Worm (Caenorhabditis elegans) whole organism, L4/young adult: Measurements from ENCODE around the gene npp-20.

Experiments used
- W03F9.2 ChIP-seq: fragments of 150-350 bp; optimal IDR thresholded peaks from 2 replicates; lab custom pipeline; 2014; ENCODE audit warnings: missing biosample characterization, missing genetic modification characterization
- dao-5 ChIP-seq: sonication (generic microtip); optimal IDR thresholded peaks from 2 replicates; lab custom pipeline; 2016; ENCODE audit warnings: missing genotype, missing genetic modification characterization, moderate library complexity, missing compliant biosample characterization
- him-1 ChIP-seq: sonication (generic microtip); optimal IDR thresholded peaks from 2 replicates; lab custom pipeline; 2016; ENCODE audit warnings: missing genotype, missing genetic modification reagents, missing genetic modification characterization, missing compliant biosample characterization

The npp-20 gene

ce11 chrIV:1443514-1443913, 52.3 kb downstream of the npp-20 start:
- no peak for TF ChIP-seq dao-5 (tag; lab: Kevin White, UChicago)
- no peak for TF ChIP-seq W03F9.2 (tag; lab: Kevin White, UChicago)
- TF ChIP-seq him-1 (tag; lab: Kevin White, UChicago): no peak
